Worm (Caenorhabditis elegans) whole organism, L3 larva: Measurements from ENCODE around the gene sknr-1.

ENCODE experiments used
- aly-2 ChIP-seq: fragments of 150-350 bp; optimal IDR thresholded peaks from 2 replicates; lab custom pipeline; 2014; ENCODE audit warnings: missing biosample characterization, missing genetic modification characterization
- ceh-82 ChIP-seq: fragments of 150-350 bp; optimal IDR thresholded peaks from 2 replicates; lab custom pipeline; 2014; ENCODE audit warnings: missing biosample characterization, missing genetic modification characterization
- egl-27 ChIP-seq: sonication (generic microtip); optimal IDR thresholded peaks from 4 replicates; lab custom pipeline; 2017; ENCODE audit warnings: missing biosample characterization, missing genetic modification reagents, missing genetic modification characterization
- mdl-1 ChIP-seq: fragments of 150-350 bp; optimal IDR thresholded peaks from 2 replicates; lab custom pipeline; 2014; ENCODE audit warnings: missing biosample characterization, missing genetic modification characterization
- nhr-11 ChIP-seq: fragments of 150-350 bp; optimal IDR thresholded peaks from 2 replicates; lab custom pipeline; 2014; ENCODE audit warnings: missing biosample characterization, missing genetic modification characterization
- nhr-23 ChIP-seq: fragments of 150-350 bp; optimal IDR thresholded peaks from 2 replicates; lab custom pipeline; 2014; ENCODE audit warnings: missing biosample characterization, missing genetic modification reagents, missing genetic modification characterization
- nhr-28 ChIP-seq: fragments of 150-350 bp; optimal IDR thresholded peaks from 2 replicates; lab custom pipeline; 2014; ENCODE audit warnings: missing biosample characterization, missing genetic modification characterization
- pha-4 ChIP-seq: fragments of 150-350 bp; optimal IDR thresholded peaks from 2 replicates; lab custom pipeline; 2014; ENCODE audit warnings: missing biosample characterization, missing genetic modification reagents, missing genetic modification characterization
- sea-2 ChIP-seq: fragments of 150-350 bp; sonication (generic microtip); optimal IDR thresholded peaks from 4 replicates; lab custom pipeline; 2014; ENCODE audit warnings: missing biosample characterization, missing genetic modification reagents, missing genetic modification characterization
- skn-1 ChIP-seq: fragments of 150-350 bp; optimal IDR thresholded peaks from 2 replicates; lab custom pipeline; 2014; ENCODE audit warnings: missing biosample characterization, missing genetic modification characterization
- tbx-2 ChIP-seq: sonication (generic microtip); optimal IDR thresholded peaks from 2 replicates; lab custom pipeline; 2016; ENCODE audit warnings: mild to moderate bottlenecking, missing genetic modification characterization, missing compliant biosample characterization
- unc-39 ChIP-seq: sonication (generic microtip); optimal IDR thresholded peaks from 4 replicates; lab custom pipeline; 2017; ENCODE audit warnings: missing biosample characterization, missing genetic modification characterization
- unc-62 ChIP-seq: fragments of 150-350 bp; sonication (generic microtip); optimal IDR thresholded peaks from 4 replicates; lab custom pipeline; 2014; ENCODE audit warnings: missing biosample characterization, missing genetic modification reagents, missing genetic modification characterization
- zag-1 ChIP-seq: fragments of 150-350 bp; optimal IDR thresholded peaks from 2 replicates; lab custom pipeline; 2014; ENCODE audit warnings: missing biosample characterization, missing genetic modification characterization

DNA sequence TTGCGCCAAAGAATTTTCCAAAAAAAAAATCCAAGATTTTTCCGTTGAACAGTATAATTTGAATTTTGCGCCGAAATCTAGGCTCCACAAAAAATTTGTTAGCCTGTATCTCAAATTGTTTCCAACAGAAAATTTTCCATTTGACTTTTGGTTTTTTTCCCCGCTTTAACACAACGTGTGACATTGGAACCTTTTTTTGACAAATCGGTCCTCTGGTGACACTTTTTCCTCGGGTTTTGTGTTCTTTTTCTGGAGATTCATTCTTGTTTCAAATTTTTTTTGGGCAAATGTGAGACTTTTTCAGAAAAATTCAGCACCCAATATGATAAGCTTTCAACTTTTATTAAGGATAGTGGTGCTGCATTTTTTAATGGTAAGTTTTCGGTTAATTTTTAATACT lies 16.9 kb downstream of the sknr-1 start, which contains the start of gene acr-17:
- no peak for TF ChIP-seq mdl-1 (tag; lab: Kevin White, UChicago)
- no peak for TF ChIP-seq zag-1 (tag; lab: Kevin White, UChicago)
- TF ChIP-seq nhr-11: no peak
- TF ChIP-seq nhr-23 (tag; lab: Kevin White, UChicago): no peak
- no peak for TF ChIP-seq ceh-82 (tag; lab: Kevin White, UChicago)
- TF ChIP-seq egl-27 (tag; lab: Kevin White, UChicago): no peak
- TF ChIP-seq aly-2 (tag; lab: Kevin White, UChicago): no peak
- TF ChIP-seq skn-1 (tag; lab: Kevin White, UChicago): no peak
- no peak for TF ChIP-seq sea-2 (GFP tag; lab: Kevin White, UChicago)
- no peak for TF ChIP-seq unc-62 (GFP tag; lab: Kevin White, UChicago)
- no peak for TF ChIP-seq nhr-28 (tag; lab: Kevin White, UChicago)
- TF ChIP-seq pha-4 (tag; lab: Kevin White, UChicago): no peak
- no peak for TF ChIP-seq unc-39
- TF ChIP-seq tbx-2 (tag; lab: Kevin White, UChicago): no peak
